Worm (Caenorhabditis elegans): ENCODE data around the gene sre-21.

Gene sre-21

ce11 chrV:17721709-17722108, 51.3 kb downstream of the sre-21 start:
- TF ChIP-seq tra-4 (tag; optimal IDR thresholded peaks at IDR 0.05), result no peak
- TF ChIP-seq B0310.2 (tag; optimal IDR thresholded peaks at IDR 0.05), result no peak
- TF ChIP-seq ceh-36 (tag; optimal IDR thresholded peaks at IDR 0.05), result no peak
- TF ChIP-seq flt-1 (GFP tag; IDR thresholded peaks at IDR 0.05), result no peak
- no peak for TF ChIP-seq sea-1 (GFP tag; conservative IDR thresholded peaks at IDR 0.05)
- no peak for TF ChIP-seq F13C5.2 (tag; optimal IDR thresholded peaks at IDR 0.05)

All from whole organism, early embryonic.